Fruit fly (Drosophila melanogaster): ENCODE results near the gene Mur29B.
A peak's percentile ranks its signal among the peaks of the same experiment; 100 is the strongest.

Mur29B gene

DNA sequence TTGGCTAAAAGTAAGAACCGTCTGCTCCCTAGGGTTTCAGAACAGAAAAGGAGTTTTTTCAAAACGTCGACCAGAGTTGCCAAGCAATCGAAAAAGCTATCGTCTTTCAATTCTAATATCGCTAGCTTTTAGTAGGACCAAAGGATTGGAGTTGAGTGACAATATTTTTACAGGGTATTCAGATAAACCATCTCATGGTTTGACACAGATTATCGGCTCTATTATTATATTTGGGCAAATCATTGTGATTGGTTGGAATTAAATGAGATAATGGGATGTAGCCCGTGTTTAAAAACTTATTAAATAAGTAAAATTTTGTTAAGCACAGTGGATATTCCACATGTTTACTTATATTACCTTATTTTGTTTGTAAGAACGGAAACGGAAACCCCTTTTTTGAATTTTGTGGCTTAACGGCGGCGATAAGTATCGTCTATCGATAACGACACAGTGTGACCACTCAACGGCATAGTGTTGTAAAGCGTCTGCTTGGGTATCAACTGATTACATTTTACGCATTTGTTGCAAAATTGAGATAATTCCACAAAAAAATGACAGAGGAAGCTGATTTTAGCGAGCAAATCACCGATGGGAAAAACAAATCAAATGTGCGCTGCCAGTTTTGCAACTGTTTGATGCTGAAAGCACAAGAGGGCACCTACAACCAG lies 32.0 kb upstream of the Mur29B start, which contains the start of the genes mtsh and strat (continued):
- TF ChIP-seq CrebB (tag; optimal IDR thresholded peaks at IDR 0.05) (peak; percentile 73), ato (GFP tag; IDR thresholded peaks at IDR 0.05; ENCODE audit: partially characterized antibody) (peak; percentile 56; the same call in 1 of the 2 replicates), CG6689 (GFP tag; IDR thresholded peaks at IDR 0.05) (no peak), CHES-1-like (GFP tag; optimal IDR thresholded peaks at IDR 0.05) (peak; percentile 55), h (optimal IDR thresholded peaks at IDR 0.05) (no peak), CG30403 (GFP tag; optimal IDR thresholded peaks at IDR 0.05) (peak; percentile 41), CG33557 (GFP tag; optimal IDR thresholded peaks at IDR 0.05) (peak; percentile 59), tio (GFP tag; optimal IDR thresholded peaks at IDR 0.05) (no peak), oc (tag; optimal IDR thresholded peaks at IDR 0.05) (no peak), CG1529 (GFP tag; optimal IDR thresholded peaks at IDR 0.05) (no peak), CG43689 (GFP tag; IDR thresholded peaks at IDR 0.05) (no peak), sug (tag; optimal IDR thresholded peaks at IDR 0.05) (no peak), Dbx (GFP tag; IDR thresholded peaks at IDR 0.05) (no peak), knrl (GFP tag; IDR thresholded peaks at IDR 0.05; ENCODE audit: partially characterized antibody) (peak; percentile 48; the same call in 2 of the 3 replicates), CG12769 (tag; optimal IDR thresholded peaks at IDR 0.05) (no peak), btn (GFP tag; optimal IDR thresholded peaks at IDR 0.05) (no peak), otp (GFP tag; IDR thresholded peaks at IDR 0.05) (peak; percentile 63; the same call in 1 of the 3 replicates), CG10565 (GFP tag; optimal IDR thresholded peaks at IDR 0.05) (no peak), CG10462 (GFP tag; optimal IDR thresholded peaks at IDR 0.05) (no peak), dm (GFP tag; optimal IDR thresholded peaks at IDR 0.05) (peak; percentile 55), crp (GFP tag; optimal IDR thresholded peaks at IDR 0.05) (peak in 1 of 2 experiments; percentile 47), CG10274 (GFP tag; optimal IDR thresholded peaks at IDR 0.05) (peak; percentile 27), HLH3B (GFP tag; IDR thresholded peaks at IDR 0.05) (peak; percentile 41; the same call in 1 of the 2 replicates), Neu2 (GFP tag; optimal IDR thresholded peaks at IDR 0.05; ENCODE audit: borderline replicate concordance) (no peak), HLH54F (GFP tag; optimal IDR thresholded peaks at IDR 0.05) (peak; percentile 43), CG4424 (GFP tag; optimal IDR thresholded peaks at IDR 0.05) (peak; percentile 47), grn (GFP tag; optimal IDR thresholded peaks at IDR 0.05) (peak; percentile 38), pfk (GFP tag; optimal IDR thresholded peaks at IDR 0.05) (peak; percentile 5), dan (GFP tag; IDR thresholded peaks at IDR 0.05) (no peak), fu2 (GFP tag; optimal IDR thresholded peaks at IDR 0.05) (no peak), Tbp (GFP tag; optimal IDR thresholded peaks at IDR 0.05) (no peak), Rx (GFP tag; IDR thresholded peaks at IDR 0.05) (no peak), CG30431 (GFP tag; optimal IDR thresholded peaks at IDR 0.05) (no peak), CG17361 (GFP tag; IDR thresholded peaks at IDR 0.05) (peak; percentile 73), CG1792 (GFP tag; optimal IDR thresholded peaks at IDR 0.05) (peak; percentile 51), crol (GFP tag; IDR thresholded peaks at IDR 0.05) (no peak), mam (GFP tag; optimal IDR thresholded peaks at IDR 0.05) (peak; percentile 59), kah (GFP tag; optimal IDR thresholded peaks at IDR 0.05) (peak; percentile 26), H15 (GFP tag; IDR thresholded peaks at IDR 0.05) (no peak), lov (optimal IDR thresholded peaks at IDR 0.05) (no peak), lov (GFP tag; IDR thresholded peaks at IDR 0.05) (peak; percentile 83; the same call in 2 of the 3 replicates), hth (optimal IDR thresholded peaks at IDR 0.05) (no peak), bowl (GFP tag; IDR thresholded peaks at IDR 0.05) (no peak), fd3F (GFP tag; optimal IDR thresholded peaks at IDR 0.05) (peak; percentile 45), CG6854 (GFP tag; optimal IDR thresholded peaks at IDR 0.05) (no peak), CG11085 (GFP tag; IDR thresholded peaks at IDR 0.05) (peak; percentile 21; the same call in 1 of the 2 replicates), CG12104 (GFP tag; optimal IDR thresholded peaks at IDR 0.05) (peak; percentile 68), Taf1 (GFP tag; IDR thresholded peaks at IDR 0.05) (no peak), CG12219 (GFP tag; optimal IDR thresholded peaks at IDR 0.05) (peak; percentile 52), BtbVII (GFP tag; optimal IDR thresholded peaks at IDR 0.05) (peak; percentile 52), danr (GFP tag; IDR thresholded peaks at IDR 0.05) (no peak), CG8478 (optimal IDR thresholded peaks at IDR 0.05) (no peak)
